Fruit fly (Drosophila melanogaster) whole organism, pupa: ENCODE results near the gene snRNP-U1-C.

ENCODE experiments used
- CG10348 ChIP-seq: fragments of 200-800 bp; sonication (Bioruptor generic); IDR thresholded peaks from 2 replicates; pipeline ENCODE4 v1.3.6; 2022; ENCODE audit warnings: missing biosample characterization, missing genetic modification characterization
- CG8159 ChIP-seq: fragments of 200-800 bp; sonication (Bioruptor generic); optimal IDR thresholded peaks from 3 replicates; lab custom pipeline; 2018; ENCODE audit warnings: missing biosample characterization, mild to moderate bottlenecking, missing genetic modification characterization, moderate library complexity
- CG8301 ChIP-seq: fragments of 200-800 bp; sonication (Bioruptor generic); optimal IDR thresholded peaks from 2 replicates; lab custom pipeline; 2018; ENCODE audit warnings: missing biosample characterization, mild to moderate bottlenecking, missing genetic modification characterization
- CG9948 ChIP-seq: fragments of 200-800 bp; sonication (Bioruptor generic); optimal IDR thresholded peaks from 2 replicates; lab custom pipeline; 2018; ENCODE audit warnings: missing biosample characterization, mild to moderate bottlenecking, missing genetic modification characterization, moderate library complexity
- EcR ChIP-seq: fragments of 200-800 bp; sonication (Bioruptor generic); optimal IDR thresholded peaks from 3 replicates; lab custom pipeline; 2019; ENCODE audit warnings: missing biosample characterization, missing genetic modification characterization, mild to moderate bottlenecking, moderate library complexity, missing genetic modification reagents
- Pif1B ChIP-seq: fragments of 200-800 bp; sonication (Bioruptor generic); optimal IDR thresholded peaks from 3 replicates; lab custom pipeline; 2016; ENCODE audit warnings: missing biosample characterization, missing genetic modification characterization

- TF ChIP-seq CG8159 (no peak), EcR (GFP tag; lab: Kevin White, UChicago) (no peak), CG10348 (GFP tag; lab: Robert Waterston, UW) (no peak), CG9948 (tag; lab: Kevin White, UChicago) (no peak), Pif1B (GFP tag; lab: Kevin White, UChicago) (no peak), CG8301 (tag; lab: Kevin White, UChicago) (no peak)
Observed at dm6 chr3R:18989819-18990137, 6.3 kb upstream of the snRNP-U1-C start.
